Worm (Caenorhabditis elegans): ENCODE measurements around the gene ttr-21.

- TF ChIP-seq nfya-1 (tag; optimal IDR thresholded peaks at IDR 0.05) (no peak), syd-9 (tag; optimal IDR thresholded peaks at IDR 0.05) (no peak), K02D7.2 (tag; optimal IDR thresholded peaks at IDR 0.05) (no peak), ceh-14 (tag; optimal IDR thresholded peaks at IDR 0.05) (no peak), unc-86 (tag; optimal IDR thresholded peaks at IDR 0.05) (no peak), ama-1 (optimal IDR thresholded peaks at IDR 0.05) (no peak), ceh-9 (tag; optimal IDR thresholded peaks at IDR 0.05) (no peak), nhr-232 (tag; optimal IDR thresholded peaks at IDR 0.05) (no peak), hlh-6 (tag; optimal IDR thresholded peaks at IDR 0.05) (no peak), ceh-2 (tag; optimal IDR thresholded peaks at IDR 0.05) (no peak)
Measured at ce11 chrV:13837173-13837572, 17.0 kb downstream of the ttr-21 start, which contains the start of gene srx-128.

All from whole organism, late embryonic.